Fruit fly (Drosophila melanogaster): ENCODE data around the gene AlkB.

DNA sequence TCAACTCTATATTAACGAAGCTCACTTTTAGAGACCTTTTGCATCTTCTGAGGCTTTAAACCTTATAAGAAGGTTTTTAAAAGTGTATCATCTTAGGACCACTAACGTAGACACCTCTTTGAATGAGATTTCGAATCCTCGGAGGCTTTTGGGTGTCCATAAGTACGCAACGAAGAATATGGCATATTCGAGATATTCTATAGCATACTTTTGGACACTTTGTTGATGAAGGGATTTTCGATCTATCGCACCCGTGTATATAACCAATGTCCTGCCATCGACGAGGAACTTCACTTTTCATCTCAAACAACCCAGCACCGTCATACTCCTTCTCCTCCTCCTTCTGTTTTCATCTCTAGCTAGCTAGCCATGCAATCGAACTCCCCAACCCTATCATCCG is 36.9 kb downstream of the AlkB start:
- no peak for TF ChIP-seq CG13204 (GFP tag; optimal IDR thresholded peaks at IDR 0.05)
- TF ChIP-seq CG4496 (GFP tag; IDR thresholded peaks at IDR 0.05), result no peak
- no peak for TF ChIP-seq rn (GFP tag; IDR thresholded peaks at IDR 0.05)
- TF ChIP-seq CG15710 (tag; optimal IDR thresholded peaks at IDR 0.05), result no peak
- TF ChIP-seq Snoo (tag; optimal IDR thresholded peaks at IDR 0.05), result no peak
- no peak for TF ChIP-seq EcR (GFP tag; optimal IDR thresholded peaks at IDR 0.05)
- no peak for TF ChIP-seq CG14655 (GFP tag; optimal IDR thresholded peaks at IDR 0.05)

Data from whole organism, pupa.